Fruit fly (Drosophila melanogaster): ENCODE results near the gene AsnS.

Gene AsnS

DNA sequence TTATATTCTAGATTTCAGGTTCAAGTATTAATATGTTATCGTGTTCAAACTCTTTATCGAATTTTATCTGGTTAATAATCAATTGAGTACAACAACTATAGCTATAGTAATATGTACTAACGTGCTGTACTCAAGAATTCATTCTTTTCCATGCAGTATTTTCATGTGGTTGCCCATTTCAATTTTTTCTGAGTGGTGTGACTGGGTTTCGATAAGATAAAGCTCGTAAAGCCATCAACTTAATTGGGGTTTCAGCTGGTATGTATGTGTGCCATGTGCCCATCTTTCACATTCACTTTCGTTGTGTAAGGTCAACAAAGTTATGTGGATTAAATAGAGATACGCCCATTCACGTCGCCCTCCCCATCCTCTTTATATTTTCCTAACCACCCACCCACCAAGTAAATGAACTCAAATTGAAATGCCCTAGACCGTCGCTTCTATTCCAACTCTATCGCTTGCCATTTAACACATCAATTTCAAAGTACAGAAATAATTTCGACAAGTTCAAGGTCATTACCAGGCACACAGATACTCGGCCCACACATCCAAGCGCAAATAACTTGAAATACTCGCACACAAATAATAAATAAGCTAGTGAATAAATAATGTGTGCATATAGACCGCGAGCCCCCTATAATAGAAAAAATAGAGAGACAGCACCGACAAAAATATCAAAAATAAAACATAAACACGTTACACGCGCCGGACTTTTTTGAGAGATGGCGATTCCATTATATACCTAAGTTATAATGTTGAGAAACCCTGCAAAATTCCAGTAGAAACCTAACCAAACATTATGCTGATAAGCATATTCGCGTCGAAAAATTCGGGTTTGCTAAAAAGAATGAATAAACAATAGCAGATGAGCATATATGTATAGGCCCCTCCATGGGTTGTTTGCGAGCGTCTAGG, 31.9 kb downstream of the AsnS start (continued):
- TF ChIP-seq CG18764 (GFP tag; optimal IDR thresholded peaks at IDR 0.05) (no peak), CG3847 (GFP tag; IDR thresholded peaks at IDR 0.05) (no peak), CG11456 (GFP tag; IDR thresholded peaks at IDR 0.05) (no peak), exex (tag; optimal IDR thresholded peaks at IDR 0.05) (peak; percentile 78), CG32532 (GFP tag; IDR thresholded peaks at IDR 0.05) (peak; percentile 35; the same call in 1 of the 2 replicates), ap (GFP tag; IDR thresholded peaks at IDR 0.05) (no peak), zen2 (GFP tag; IDR thresholded peaks at IDR 0.05; ENCODE audit: partially characterized antibody) (no peak), CG2120 (GFP tag; optimal IDR thresholded peaks at IDR 0.05) (peak; percentile 47), Hr78 (GFP tag; optimal IDR thresholded peaks at IDR 0.05) (peak in 1 of 2 experiments; percentile 67), unpg (GFP tag; optimal IDR thresholded peaks at IDR 0.05) (no peak), CG11085 (GFP tag; IDR thresholded peaks at IDR 0.05) (no peak), Dek (tag; optimal IDR thresholded peaks at IDR 0.05) (no peak), Side (GFP tag; optimal IDR thresholded peaks at IDR 0.05) (no peak), CG12299 (tag; optimal IDR thresholded peaks at IDR 0.05) (no peak), Dbx (GFP tag; IDR thresholded peaks at IDR 0.05) (peak; percentile 6; the same call in 1 of the 3 replicates), fd96Cb (tag; optimal IDR thresholded peaks at IDR 0.05) (no peak), CG14710 (tag; optimal IDR thresholded peaks at IDR 0.05) (no peak), Dad (GFP tag; optimal IDR thresholded peaks at IDR 0.05) (peak; percentile 26), Hr51 (GFP tag; optimal IDR thresholded peaks at IDR 0.05) (no peak), CG5180 (GFP tag; optimal IDR thresholded peaks at IDR 0.05) (no peak), dimm (GFP tag; IDR thresholded peaks at IDR 0.05) (no peak), CG13123 (GFP tag; optimal IDR thresholded peaks at IDR 0.05) (no peak), CG6654 (GFP tag; optimal IDR thresholded peaks at IDR 0.05) (no peak), CG3838 (GFP tag; optimal IDR thresholded peaks at IDR 0.05) (peak; percentile 40), CG15696 (tag; optimal IDR thresholded peaks at IDR 0.05) (peak; percentile 46), crc (GFP tag; optimal IDR thresholded peaks at IDR 0.05) (no peak), salm (tag; optimal IDR thresholded peaks at IDR 0.05) (no peak), btn (GFP tag; optimal IDR thresholded peaks at IDR 0.05) (no peak), Bdp1 (GFP tag; optimal IDR thresholded peaks at IDR 0.05) (no peak), jigr1 (GFP tag; IDR thresholded peaks at IDR 0.05) (no peak), al (GFP tag; IDR thresholded peaks at IDR 0.05) (no peak), psq (GFP tag; optimal IDR thresholded peaks at IDR 0.05) (no peak), CG33213 (GFP tag; optimal IDR thresholded peaks at IDR 0.05) (no peak), ro (GFP tag; IDR thresholded peaks at IDR 0.05) (no peak), CG12391 (tag; optimal IDR thresholded peaks at IDR 0.05) (peak; percentile 11), sens (GFP tag) (peak; percentile 87), croc (GFP tag; conservative IDR thresholded peaks at IDR 0.05) (no peak), gcm (GFP tag; optimal IDR thresholded peaks at IDR 0.05) (no peak), CG7987 (GFP tag; optimal IDR thresholded peaks at IDR 0.05) (peak; percentile 18), CG11723 (GFP tag; optimal IDR thresholded peaks at IDR 0.05) (no peak), sug (tag; optimal IDR thresholded peaks at IDR 0.05) (peak; percentile 94), CG11560 (tag; IDR thresholded peaks at IDR 0.05) (no peak), CG1832 (GFP tag; optimal IDR thresholded peaks at IDR 0.05) (no peak), CG15269 (tag; optimal IDR thresholded peaks at IDR 0.05) (no peak), Opbp (GFP tag; IDR thresholded peaks at IDR 0.05; ENCODE audit: partially characterized antibody) (no peak), CG31441 (GFP tag; IDR thresholded peaks at IDR 0.05) (no peak), tin (GFP tag; optimal IDR thresholded peaks at IDR 0.05) (no peak), CG8478 (optimal IDR thresholded peaks at IDR 0.05) (no peak), Lpt (GFP tag; optimal IDR thresholded peaks at IDR 0.05) (no peak)
